Fruit fly (Drosophila melanogaster) whole organism: ENCODE results near the gene smal.

Experiments
- CG8478 ChIP-seq: fragments of >200 bp; optimal IDR thresholded peaks from 2 replicates; lab custom pipeline; 2018; ENCODE audit warnings: inconsistent platforms
- Dll ChIP-seq: fragments of >200 bp; optimal IDR thresholded peaks from 2 replicates; lab custom pipeline; 2017
- EcR ChIP-seq, 2 experiments: fragments of >200 bp; optimal IDR thresholded peaks; 2 replicates each; lab custom pipeline; 2017; ENCODE audit warnings: missing biosample characterization in 2 of 2, missing genetic modification characterization in 2 of 2, missing genetic modification reagents in 2 of 2
- pan ChIP-seq: fragments of >200 bp; optimal IDR thresholded peaks from 2 replicates; lab custom pipeline; 2017
- psq ChIP-seq: fragments of >200 bp; optimal IDR thresholded peaks from 2 replicates; lab custom pipeline; 2017
- usp ChIP-seq: fragments of >200 bp; optimal IDR thresholded peaks from 2 replicates; lab custom pipeline; 2017; ENCODE audit warnings: missing biosample characterization, missing genetic modification characterization, mixed read lengths

The smal gene

dm6 chr2L:6210818-6211217 lies 31.9 kb downstream of the smal start:
- no peak for TF ChIP-seq pan (lab: Kevin White, UChicago)
- TF ChIP-seq Dll (lab: Kevin White, UChicago): no peak
- TF ChIP-seq psq: no peak
- no peak for TF ChIP-seq EcR (GFP tag; optimal IDR thresholded peaks at IDR 0.05; lab: Kevin White, UChicago)
- TF ChIP-seq usp: no peak
- no peak for TF ChIP-seq CG8478

- TF ChIP-seq pan (lab: Kevin White, UChicago) (no peak), psq (no peak), usp (no peak), EcR (GFP tag; optimal IDR thresholded peaks at IDR 0.05; lab: Kevin White, UChicago) (no peak), Dll (lab: Kevin White, UChicago) (no peak), CG8478 (no peak)
These were observed 32.6 kb downstream of the smal start for dm6 chr2L:6211555-6211954.

DNA sequence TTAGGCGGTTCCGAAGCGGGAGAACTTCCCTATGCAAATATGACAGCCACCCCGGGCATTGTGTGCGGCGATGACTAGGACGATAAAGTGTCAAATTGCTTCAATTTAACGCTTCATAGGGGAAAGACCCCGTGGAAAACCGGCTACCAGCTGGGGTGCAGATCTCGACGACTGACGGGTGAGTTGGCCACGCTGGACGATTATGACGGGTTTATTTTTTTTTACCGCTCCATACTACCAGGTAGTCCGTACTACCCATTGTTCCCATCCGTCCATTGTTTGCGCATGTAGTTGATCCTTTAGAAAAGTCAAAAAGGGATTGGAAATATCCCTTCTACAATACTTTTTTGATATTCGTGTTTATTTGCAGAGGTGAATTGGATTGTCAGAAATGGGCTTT lies 34.6 kb downstream of the smal start:
- TF ChIP-seq psq: no peak
- TF ChIP-seq EcR (GFP tag; optimal IDR thresholded peaks at IDR 0.05; lab: Kevin White, UChicago): no peak
- no peak for TF ChIP-seq usp
- TF ChIP-seq pan (lab: Kevin White, UChicago): no peak
- TF ChIP-seq CG8478: no peak
- TF ChIP-seq Dll (lab: Kevin White, UChicago): no peak

DNA sequence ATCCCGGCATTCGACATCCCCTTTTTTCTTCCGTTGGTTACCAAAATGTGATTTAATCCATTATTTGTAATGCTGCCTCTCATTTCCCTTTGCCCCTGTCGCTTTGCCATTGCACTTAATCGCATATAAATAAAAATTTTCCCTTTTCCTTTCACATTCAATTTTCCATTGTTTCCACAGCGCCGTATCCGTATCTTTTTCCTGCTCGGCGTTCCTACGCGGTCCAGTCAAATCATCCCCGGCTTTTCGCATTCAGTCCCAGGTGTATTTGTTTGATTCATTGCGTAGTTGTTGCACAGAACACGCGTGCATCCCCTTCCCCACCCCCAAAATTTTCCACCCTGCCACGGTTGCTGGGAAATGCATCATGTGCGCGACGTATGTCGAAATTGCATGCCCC lies 37.0 kb downstream of the smal start:
- TF ChIP-seq CG8478 (no peak), EcR (GFP tag; optimal IDR thresholded peaks at IDR 0.05; lab: Kevin White, UChicago) (no peak), Dll (lab: Kevin White, UChicago) (no peak), pan (lab: Kevin White, UChicago) (no peak), usp (no peak), psq (no peak)

DNA sequence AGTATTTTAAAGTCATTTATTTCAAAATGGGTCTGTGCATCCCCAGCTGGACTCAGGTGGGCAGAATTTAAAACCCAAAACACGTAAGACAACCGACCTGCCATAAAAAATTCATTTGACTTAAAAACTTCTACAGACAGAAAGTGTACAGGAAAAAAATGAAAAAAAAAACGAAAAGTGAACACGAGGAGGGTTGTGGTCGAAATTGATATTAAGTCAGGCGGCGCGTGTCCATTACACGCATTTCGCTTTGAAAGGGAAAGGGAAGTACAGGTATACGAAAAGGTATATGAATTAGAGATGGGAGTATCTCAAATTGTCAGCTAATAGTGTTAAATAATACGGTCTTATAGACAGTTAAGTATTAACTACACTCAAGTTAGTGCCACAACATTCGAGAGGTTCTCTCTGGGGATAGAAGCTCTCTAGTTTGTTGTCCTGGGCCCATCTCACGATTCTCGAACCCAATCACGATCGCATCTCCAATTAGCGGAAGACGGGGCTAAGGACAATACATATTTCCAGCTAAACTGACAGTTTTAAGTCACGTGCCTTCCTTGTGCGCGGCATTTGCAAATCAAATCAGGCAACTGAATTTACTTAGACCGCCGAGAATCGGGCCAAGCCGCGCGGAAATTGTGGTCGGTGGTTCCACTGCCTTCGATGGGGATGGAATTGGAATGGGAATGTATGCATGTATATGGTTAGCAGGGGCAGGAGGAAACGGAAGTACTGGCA lies 39.9 kb downstream of the smal start:
- TF ChIP-seq EcR (GFP tag; optimal IDR thresholded peaks at IDR 0.05; lab: Kevin White, UChicago) (no peak), psq (no peak), usp (no peak), Dll (lab: Kevin White, UChicago) (no peak), pan (lab: Kevin White, UChicago) (no peak)

dm6 chr2L:6220966-6221365 lies 42.0 kb downstream of the smal start:
- no peak for TF ChIP-seq EcR (GFP tag; optimal IDR thresholded peaks at IDR 0.05; lab: Kevin White, UChicago)
- no peak for TF ChIP-seq Dll (lab: Kevin White, UChicago)
- TF ChIP-seq psq: no peak

dm6 chr2L:6224202-6224601 lies 45.3 kb downstream of the smal start:
- no peak for TF ChIP-seq CG8478
- TF ChIP-seq usp: no peak
- TF ChIP-seq EcR (GFP tag; optimal IDR thresholded peaks at IDR 0.05; lab: Kevin White, UChicago): no peak
- no peak for TF ChIP-seq pan (lab: Kevin White, UChicago)
- no peak for TF ChIP-seq psq
- no peak for TF ChIP-seq Dll (lab: Kevin White, UChicago)

- TF ChIP-seq CG8478 (no peak), psq (no peak), Dll (lab: Kevin White, UChicago) (no peak), usp (no peak), EcR (GFP tag; optimal IDR thresholded peaks at IDR 0.05; lab: Kevin White, UChicago) (no peak)
These were observed 45.9 kb downstream of the smal start, which contains the start of gene Ugt37B1 for dm6 chr2L:6224803-6225202. TSS of gene Ugt37B1 (plus strand) at chr2L:6225048.

DNA sequence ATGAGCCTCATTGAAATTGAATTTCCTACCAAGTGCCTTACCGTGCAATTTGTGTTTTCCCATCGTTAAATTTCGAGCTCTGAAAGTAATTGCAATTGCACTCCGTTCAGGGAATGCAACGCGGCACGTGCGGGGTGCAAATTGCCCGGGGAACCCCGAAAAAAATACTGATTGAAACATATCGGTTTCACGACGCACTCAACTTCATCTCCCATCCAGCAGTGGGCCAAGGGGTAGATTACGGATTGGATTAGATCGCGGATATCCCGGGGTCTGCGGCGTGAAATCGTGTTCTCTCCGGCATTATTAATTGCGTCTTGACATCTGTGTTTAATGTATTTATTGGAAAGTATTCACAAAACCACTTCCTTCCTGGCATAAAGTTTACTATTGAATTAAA lies 49.6 kb downstream of the smal start:
- TF ChIP-seq psq: no peak
- TF ChIP-seq CG8478: no peak
- no peak for TF ChIP-seq pan (lab: Kevin White, UChicago)
- TF ChIP-seq EcR (GFP tag; optimal IDR thresholded peaks at IDR 0.05; lab: Kevin White, UChicago): no peak
- TF ChIP-seq Dll (lab: Kevin White, UChicago): no peak
- no peak for TF ChIP-seq usp

dm6 chr2L:6229181-6229755 lies 50.3 kb downstream of the smal start:
- TF ChIP-seq CG8478 (no peak), Dll (lab: Kevin White, UChicago) (no peak), psq (no peak), pan (lab: Kevin White, UChicago) (no peak), EcR (GFP tag; optimal IDR thresholded peaks at IDR 0.05; lab: Kevin White, UChicago) (no peak), usp (no peak)

- TF ChIP-seq psq: no peak
- no peak for TF ChIP-seq usp
- TF ChIP-seq pan (lab: Kevin White, UChicago): no peak
These were observed 57.5 kb downstream of the smal start for dm6 chr2L:6236426-6236825.

DNA sequence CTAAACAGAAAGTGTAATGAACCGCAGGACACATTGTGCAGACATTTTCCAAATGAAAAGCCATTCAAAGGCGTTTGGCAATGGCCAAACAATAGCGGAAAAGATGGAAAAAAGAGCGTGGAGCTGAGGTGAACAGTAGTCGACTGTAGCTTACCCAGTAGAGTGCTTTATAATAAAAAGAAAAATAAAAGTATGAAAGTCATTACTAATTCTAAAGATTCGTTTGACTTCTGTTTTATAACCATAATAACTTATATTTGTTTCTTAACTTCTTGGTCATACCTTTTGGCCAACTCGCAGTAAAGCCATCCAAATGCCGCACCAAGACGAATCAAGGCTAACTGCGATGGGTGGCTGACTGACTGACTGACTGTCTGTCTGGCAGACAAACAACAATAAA lies 60.4 kb downstream of the smal start:
- TF ChIP-seq CG8478 (no peak), usp (no peak), EcR (GFP tag; optimal IDR thresholded peaks at IDR 0.05; lab: Kevin White, UChicago) (no peak), pan (lab: Kevin White, UChicago) (no peak), Dll (lab: Kevin White, UChicago) (no peak), psq (no peak)

dm6 chr2L:6241037-6241436 lies 62.1 kb downstream of the smal start:
- no peak for TF ChIP-seq pan (lab: Kevin White, UChicago)
